Worm (Caenorhabditis elegans): ENCODE measurements around the gene pph-1.

Gene pph-1

ce11 chrV:10719019-10719832, 16.9 kb downstream of the pph-1 start (continued):
- TF ChIP-seq alr-1 (tag; optimal IDR thresholded peaks at IDR 0.05; ENCODE audit: borderline replicate concordance) = no peak
- TF ChIP-seq sox-4 (tag; optimal IDR thresholded peaks at IDR 0.05) = no peak
- no peak for TF ChIP-seq mab-9 (GFP tag; IDR thresholded peaks at IDR 0.05)
- peak; percentile 40 for TF ChIP-seq unc-130 (tag; optimal IDR thresholded peaks at IDR 0.05)
- TF ChIP-seq blmp-1 (tag; optimal IDR thresholded peaks at IDR 0.05) = no peak
- TF ChIP-seq C34B4.2 (tag; optimal IDR thresholded peaks at IDR 0.05) = no peak
- TF ChIP-seq nhr-237 (tag; optimal IDR thresholded peaks at IDR 0.05) = no peak
- TF ChIP-seq nhr-28 (tag; optimal IDR thresholded peaks at IDR 0.05) = no peak
- no peak for TF ChIP-seq ceh-82 (tag; optimal IDR thresholded peaks at IDR 0.05)
- TF ChIP-seq tlp-1 (tag; optimal IDR thresholded peaks at IDR 0.05) = no peak
- TF ChIP-seq egl-27 (tag; optimal IDR thresholded peaks at IDR 0.05) = no peak
- no peak for TF ChIP-seq nhr-84 (tag; optimal IDR thresholded peaks at IDR 0.05)
- TF ChIP-seq ceh-63 (GFP tag; optimal IDR thresholded peaks at IDR 0.05) = no peak
- TF ChIP-seq snu-23 (GFP tag; optimal IDR thresholded peaks at IDR 0.05) = peak; percentile 21
- no peak for TF ChIP-seq dpl-1 (GFP tag; optimal IDR thresholded peaks at IDR 0.05)
- peak; percentile 25 for TF ChIP-seq nhr-47 (tag; optimal IDR thresholded peaks at IDR 0.05)
- TF ChIP-seq fkh-10 (GFP tag; optimal IDR thresholded peaks at IDR 0.05) = no peak
- TF ChIP-seq ets-5 (GFP tag; IDR thresholded peaks at IDR 0.05) = no peak
- no peak for TF ChIP-seq irx-1 (tag; optimal IDR thresholded peaks at IDR 0.05)
- TF ChIP-seq aha-1 (tag; optimal IDR thresholded peaks at IDR 0.05) = no peak
- no peak for TF ChIP-seq lin-15B (tag; optimal IDR thresholded peaks at IDR 0.05)
- no peak for TF ChIP-seq nhr-20 (tag; optimal IDR thresholded peaks at IDR 0.05)
- no peak for TF ChIP-seq swsn-7 (tag; optimal IDR thresholded peaks at IDR 0.05)
- peak; percentile 65 for TF ChIP-seq nhr-71 (tag; optimal IDR thresholded peaks at IDR 0.05)
- no peak for TF ChIP-seq ceh-90 (tag; optimal IDR thresholded peaks at IDR 0.05)
- no peak for TF ChIP-seq elt-3 (tag; optimal IDR thresholded peaks at IDR 0.05)
- no peak for TF ChIP-seq ztf-11 (tag; optimal IDR thresholded peaks at IDR 0.05)
- no peak for TF ChIP-seq ces-1 (GFP tag; optimal IDR thresholded peaks at IDR 0.05)
- TF ChIP-seq nhr-85 (tag) = no peak
- TF ChIP-seq fkh-4 (tag; optimal IDR thresholded peaks at IDR 0.05; ENCODE audit: borderline replicate concordance) = no peak
- TF ChIP-seq mep-1 (tag; optimal IDR thresholded peaks at IDR 0.05) = no peak
- TF ChIP-seq mdl-1 (tag; optimal IDR thresholded peaks at IDR 0.05) = peak in 1 of 2 experiments; percentile 24
- no peak for TF ChIP-seq F16B12.6 (tag; optimal IDR thresholded peaks at IDR 0.05)
- no peak for TF ChIP-seq nhr-90 (tag; optimal IDR thresholded peaks at IDR 0.05; ENCODE audit: poor library complexity)
- no peak for TF ChIP-seq Y116A8C.19 (tag; optimal IDR thresholded peaks at IDR 0.05; ENCODE audit: borderline replicate concordance)
- TF ChIP-seq unc-98 (GFP tag; IDR thresholded peaks at IDR 0.05) = no peak
- peak; percentile 12 for TF ChIP-seq sup-37 (GFP tag; optimal IDR thresholded peaks at IDR 0.05)
- peak; percentile 82 for TF ChIP-seq rnt-1 (tag; optimal IDR thresholded peaks at IDR 0.05)

ce11 chrV:10719833-10720170, 17.5 kb downstream of the pph-1 start:
- TF ChIP-seq fkh-4 (tag; optimal IDR thresholded peaks at IDR 0.05; ENCODE audit: borderline replicate concordance) = no peak
- TF ChIP-seq snpc-4 (tag; optimal IDR thresholded peaks at IDR 0.05) = peak; percentile 66
- no peak for TF ChIP-seq Y116A8C.19 (tag; optimal IDR thresholded peaks at IDR 0.05; ENCODE audit: borderline replicate concordance)
- TF ChIP-seq aha-1 (tag; optimal IDR thresholded peaks at IDR 0.05) = peak; percentile 32
- TF ChIP-seq irx-1 (tag; optimal IDR thresholded peaks at IDR 0.05) = peak; percentile 64
- TF ChIP-seq elt-2 (tag; optimal IDR thresholded peaks at IDR 0.05) = peak; percentile 53
- TF ChIP-seq nhr-12 (tag; optimal IDR thresholded peaks at IDR 0.05) = no peak
- peak; percentile 64 for TF ChIP-seq ama-1 (optimal IDR thresholded peaks at IDR 0.05)
- TF ChIP-seq nhr-19 (GFP tag; conservative IDR thresholded peaks at IDR 0.05) = peak; percentile 80
- TF ChIP-seq nhr-11 (tag; optimal IDR thresholded peaks at IDR 0.05) = peak; percentile 28
- peak; percentile 58 for TF ChIP-seq grh-1 (GFP tag; IDR thresholded peaks at IDR 0.05)
- TF ChIP-seq lin-39 (tag; optimal IDR thresholded peaks at IDR 0.05) = peak; percentile 20
- no peak for TF ChIP-seq unc-62 (GFP tag; optimal IDR thresholded peaks at IDR 0.05)
- TF ChIP-seq zag-1 (tag; optimal IDR thresholded peaks at IDR 0.05) = no peak
- peak; percentile 84 for TF ChIP-seq tbx-2 (tag; optimal IDR thresholded peaks at IDR 0.05)
- TF ChIP-seq mdl-1 (tag; optimal IDR thresholded peaks at IDR 0.05) = peak in 1 of 2 experiments; percentile 97
- no peak for TF ChIP-seq egl-27 (tag; optimal IDR thresholded peaks at IDR 0.05)
- TF ChIP-seq zip-4 (GFP tag; optimal IDR thresholded peaks at IDR 0.05) = peak; percentile 1
- TF ChIP-seq C34B4.2 (tag; optimal IDR thresholded peaks at IDR 0.05) = no peak
- peak; percentile 72 for TF ChIP-seq sox-4 (tag; optimal IDR thresholded peaks at IDR 0.05)
- peak; percentile 86 for TF ChIP-seq unc-130 (tag; optimal IDR thresholded peaks at IDR 0.05)
- TF ChIP-seq fos-1 (tag; optimal IDR thresholded peaks at IDR 0.05) = no peak
- no peak for TF ChIP-seq ztf-11 (tag; optimal IDR thresholded peaks at IDR 0.05)
- TF ChIP-seq unc-86 (tag; optimal IDR thresholded peaks at IDR 0.05) = no peak

Data from whole organism, L1 larva.